Worm (Caenorhabditis elegans) whole organism, early embryonic: Measurements from ENCODE around the gene T14G12.11.

ENCODE experiments used
- ama-1 ChIP-seq: fragments of 150-350 bp; optimal IDR thresholded peaks from 2 replicates; lab custom pipeline; 2014
- ceh-36 ChIP-seq: sonication (generic microtip); optimal IDR thresholded peaks from 2 replicates; lab custom pipeline; 2016; ENCODE audit warnings: missing genetic modification characterization, inconsistent platforms, missing compliant biosample characterization
- flt-1 ChIP-seq: fragments of 200-800 bp; sonication (Bioruptor generic); IDR thresholded peaks from 2 replicates; pipeline ENCODE4 v1.3.6; 2022; ENCODE audit warnings: missing genetic modification characterization, missing compliant biosample characterization
- hmg-4 ChIP-seq: fragments of 200-800 bp; sonication (Bioruptor generic); optimal IDR thresholded peaks from 2 replicates; lab custom pipeline; 2018; ENCODE audit warnings: mild to moderate bottlenecking, missing genetic modification characterization, missing compliant biosample characterization
- hnd-1 ChIP-seq: sonication (generic microtip); optimal IDR thresholded peaks from 2 replicates; lab custom pipeline; 2016; ENCODE audit warnings: missing genetic modification characterization, missing compliant biosample characterization
- pes-1 ChIP-seq: fragments of 200-800 bp; sonication (Bioruptor generic); IDR thresholded peaks from 2 replicates; pipeline ENCODE4 v1.3.6; 2022; ENCODE audit warnings: missing genetic modification reagents, missing genetic modification characterization, missing compliant biosample characterization
- scrt-1 ChIP-seq: fragments of 200-800 bp; sonication (Bioruptor generic); IDR thresholded peaks from 2 replicates; pipeline ENCODE4 v1.3.6; 2022; ENCODE audit warnings: missing genetic modification characterization, missing compliant biosample characterization
- tra-4 ChIP-seq: sonication (generic microtip); optimal IDR thresholded peaks from 2 replicates; lab custom pipeline; 2017; ENCODE audit warnings: missing genetic modification characterization, missing compliant biosample characterization

- TF ChIP-seq hnd-1, result no peak
- no peak for TF ChIP-seq ceh-36
- TF ChIP-seq hmg-4, result no peak
- TF ChIP-seq ama-1 (lab: Kevin White, UChicago), result no peak
- TF ChIP-seq tra-4 (tag; lab: Kevin White, UChicago), result no peak
- TF ChIP-seq pes-1 (GFP tag; lab: Robert Waterston, UW), result no peak
- TF ChIP-seq flt-1 (GFP tag; lab: Robert Waterston, UW), result no peak
- TF ChIP-seq scrt-1 (GFP tag; lab: Robert Waterston, UW), result no peak
These were observed 1.9 kb upstream of the T14G12.11 start, which contains the start of gene F47B7.3 for ce11 chrX:3764295-3764694.
